Fruit fly (Drosophila melanogaster) whole organism, embryonic: ENCODE results near the gene CG11168.

Experiments used
- Atf-2 ChIP-seq: fragments of 200-800 bp; sonication (Bioruptor generic); optimal IDR thresholded peaks from 2 replicates; lab custom pipeline; 2016; ENCODE audit warnings: missing biosample characterization, missing genetic modification characterization
- Awh ChIP-seq: fragments of 200-800 bp; sonication (Bioruptor generic); IDR thresholded peaks from 2 replicates; pipeline ENCODE4, ENCODE4 v1.3.6; 2022; ENCODE audit warnings: missing biosample characterization, missing genetic modification characterization
- B-H2 ChIP-seq: fragments of 200-800 bp; sonication (Bioruptor generic); optimal IDR thresholded peaks from 2 replicates; lab custom pipeline; 2018; ENCODE audit warnings: missing biosample characterization, mild to moderate bottlenecking, missing genetic modification characterization
- Bdp1 ChIP-seq: fragments of 200-800 bp; sonication (Bioruptor generic); optimal IDR thresholded peaks from 3 replicates; lab custom pipeline; 2016; ENCODE audit warnings: missing biosample characterization, missing genetic modification characterization
- CG12391 ChIP-seq: fragments of 200-800 bp; sonication (Bioruptor generic); optimal IDR thresholded peaks from 3 replicates; lab custom pipeline; 2018; ENCODE audit warnings: missing biosample characterization, mild to moderate bottlenecking, missing genetic modification characterization, moderate library complexity
- CG14710 ChIP-seq: fragments of 200-800 bp; sonication (Bioruptor generic); optimal IDR thresholded peaks from 3 replicates; lab custom pipeline; 2019; ENCODE audit warnings: missing biosample characterization, mild to moderate bottlenecking, missing genetic modification characterization, moderate library complexity
- CG15269 ChIP-seq: fragments of 200-800 bp; sonication (Bioruptor generic); optimal IDR thresholded peaks from 2 replicates; lab custom pipeline; 2018; ENCODE audit warnings: missing biosample characterization, mild to moderate bottlenecking, missing genetic modification characterization, moderate library complexity
- CG15479 ChIP-seq: fragments of 200-800 bp; sonication (Bioruptor generic); optimal IDR thresholded peaks from 3 replicates; lab custom pipeline; 2019; ENCODE audit warnings: missing biosample characterization, mild to moderate bottlenecking, missing genetic modification characterization, moderate library complexity
- CG1602 ChIP-seq: fragments of 200-800 bp; sonication (Bioruptor generic); optimal IDR thresholded peaks from 3 replicates; lab custom pipeline; 2016; ENCODE audit warnings: missing biosample characterization, missing genetic modification characterization
- CG1603 ChIP-seq: fragments of 200-800 bp; sonication (Bioruptor generic); optimal IDR thresholded peaks from 2 replicates; lab custom pipeline; 2019; ENCODE audit warnings: missing biosample characterization, mild to moderate bottlenecking, missing genetic modification characterization, moderate library complexity
- CG18262 ChIP-seq: fragments of 200-800 bp; optimal IDR thresholded peaks from 3 replicates; lab custom pipeline; 2019; ENCODE audit warnings: missing biosample characterization, mild to moderate bottlenecking, missing genetic modification characterization, moderate library complexity
- CG4730 ChIP-seq: fragments of 200-800 bp; sonication (Bioruptor generic); IDR thresholded peaks from 2 replicates; pipeline ENCODE4 v1.3.6; 2022; ENCODE audit warnings: missing biosample characterization, missing genetic modification characterization
- CG5180 ChIP-seq: fragments of 200-800 bp; sonication (Bioruptor generic); optimal IDR thresholded peaks from 3 replicates; lab custom pipeline; 2017; ENCODE audit warnings: missing biosample characterization, missing genetic modification characterization, mild to moderate bottlenecking, moderate library complexity, missing genetic modification reagents
- CG5245 ChIP-seq: fragments of 200-800 bp; sonication (Bioruptor generic); optimal IDR thresholded peaks from 3 replicates; lab custom pipeline; 2016; ENCODE audit warnings: missing biosample characterization, missing genetic modification characterization
- CG6254 ChIP-seq: fragments of 200-800 bp; sonication (Bioruptor generic); optimal IDR thresholded peaks from 3 replicates; lab custom pipeline; 2017; ENCODE audit warnings: mild to moderate bottlenecking, missing biosample characterization, missing genetic modification reagents, missing genetic modification characterization
- CG6272 ChIP-seq: fragments of 200-800 bp; sonication (Bioruptor generic); IDR thresholded peaks from 2 replicates; pipeline ENCODE4 v1.3.6; 2022; ENCODE audit warnings: missing biosample characterization, missing genetic modification characterization
- CG9727 ChIP-seq: fragments of 200-800 bp; sonication (Bioruptor generic); optimal IDR thresholded peaks from 3 replicates; lab custom pipeline; 2017; ENCODE audit warnings: missing biosample characterization, mild to moderate bottlenecking, missing genetic modification characterization
- Dbx ChIP-seq: fragments of 200-800 bp; sonication (Bioruptor generic); IDR thresholded peaks from 3 replicates; pipeline ENCODE4 v1.3.6; 2022; ENCODE audit warnings: missing biosample characterization, missing genetic modification characterization
- ERR ChIP-seq: fragments of 200-800 bp; sonication (Bioruptor generic); optimal IDR thresholded peaks from 2 replicates; lab custom pipeline; 2016; ENCODE audit warnings: missing biosample characterization, missing genetic modification characterization
- Gug ChIP-seq: fragments of 200-800 bp; sonication (Bioruptor generic); IDR thresholded peaks from 4 replicates; pipeline ENCODE4 v1.3.6; 2022; ENCODE audit warnings: missing biosample characterization, missing genetic modification characterization
- H15 ChIP-seq: fragments of 200-800 bp; sonication (Bioruptor generic); IDR thresholded peaks from 3 replicates; pipeline ENCODE4 v1.3.6; 2022; ENCODE audit warnings: missing biosample characterization, missing genetic modification characterization
- Myb ChIP-seq: fragments of 200-800 bp; sonication (Bioruptor generic); optimal IDR thresholded peaks from 2 replicates; lab custom pipeline; 2016; ENCODE audit warnings: missing biosample characterization, missing genetic modification characterization
- NC2β ChIP-seq: fragments of 200-800 bp; sonication (Bioruptor generic); optimal IDR thresholded peaks from 2 replicates; lab custom pipeline; 2016; ENCODE audit warnings: missing biosample characterization, missing genetic modification characterization
- NFAT ChIP-seq: fragments of 200-800 bp; sonication (Bioruptor generic); IDR thresholded peaks from 2 replicates; pipeline ENCODE4 v1.3.6; 2022; ENCODE audit warnings: missing biosample characterization, missing genetic modification characterization
- Neu2 ChIP-seq: fragments of 200-800 bp; sonication (Bioruptor generic); optimal IDR thresholded peaks from 3 replicates; lab custom pipeline; 2016; ENCODE audit warnings: missing biosample characterization, missing genetic modification characterization, borderline replicate concordance
- Oaz ChIP-seq: fragments of 200-800 bp; sonication (Bioruptor generic); IDR thresholded peaks from 2 replicates; pipeline ENCODE4 v1.3.6; 2022; ENCODE audit warnings: missing biosample characterization, missing genetic modification characterization
- Ravus ChIP-seq: fragments of 200-800 bp; sonication (Bioruptor generic); IDR thresholded peaks from 2 replicates; pipeline ENCODE4 v1.3.6; 2022; ENCODE audit warnings: missing biosample characterization, missing genetic modification characterization
- abd-A ChIP-seq: fragments of 200-800 bp; sonication (Bioruptor generic); optimal IDR thresholded peaks from 3 replicates; lab custom pipeline; 2019; ENCODE audit warnings: missing biosample characterization, mild to moderate bottlenecking, missing genetic modification characterization, moderate library complexity
- ac ChIP-seq: fragments of 200-800 bp; sonication (Bioruptor generic); optimal IDR thresholded peaks from 3 replicates; lab custom pipeline; 2017; ENCODE audit warnings: missing biosample characterization, mild to moderate bottlenecking, missing genetic modification characterization
- ara ChIP-seq: fragments of 200-800 bp; sonication (Bioruptor generic); IDR thresholded peaks from 2 replicates; pipeline ENCODE4 v1.3.6; 2022; ENCODE audit warnings: missing biosample characterization, missing genetic modification characterization
- bcd ChIP-seq: fragments of 200-800 bp; sonication (Bioruptor generic); optimal IDR thresholded peaks from 2 replicates; lab custom pipeline; 2017; ENCODE audit warnings: missing biosample characterization, mild to moderate bottlenecking, missing genetic modification characterization
- btn ChIP-seq: fragments of 200-800 bp; sonication (Bioruptor generic); optimal IDR thresholded peaks from 2 replicates; lab custom pipeline; 2016; ENCODE audit warnings: missing biosample characterization, missing genetic modification characterization
- cad ChIP-seq: fragments of >200 bp; optimal IDR thresholded peaks from 2 replicates; lab custom pipeline; 2017; ENCODE audit warnings: missing biosample characterization, missing genetic modification characterization
- dm ChIP-seq: fragments of 200-800 bp; sonication (Bioruptor generic); optimal IDR thresholded peaks from 3 replicates; lab custom pipeline; 2016; ENCODE audit warnings: missing biosample characterization, missing genetic modification characterization
- dmrt99B ChIP-seq: fragments of 200-800 bp; sonication (Bioruptor generic); optimal IDR thresholded peaks from 2 replicates; lab custom pipeline; 2018; ENCODE audit warnings: missing biosample characterization, mild to moderate bottlenecking, missing genetic modification characterization, moderate library complexity
- fd102C ChIP-seq: fragments of 200-800 bp; sonication (Bioruptor generic); optimal IDR thresholded peaks from 2 replicates; lab custom pipeline; 2018; ENCODE audit warnings: missing biosample characterization, mild to moderate bottlenecking, missing genetic modification characterization, moderate library complexity
- gt ChIP-seq: fragments of 200-800 bp; sonication (Bioruptor generic); IDR thresholded peaks from 2 replicates; pipeline ENCODE4 v1.3.6; 2022; ENCODE audit warnings: missing biosample characterization, missing genetic modification characterization
- lbe ChIP-seq: fragments of 200-800 bp; sonication (Bioruptor generic); optimal IDR thresholded peaks from 2 replicates; lab custom pipeline; 2016; ENCODE audit warnings: missing biosample characterization, mild to moderate bottlenecking, missing genetic modification characterization
- onecut ChIP-seq: fragments of 200-800 bp; sonication (Bioruptor generic); IDR thresholded peaks from 2 replicates; pipeline ENCODE4 v1.3.6; 2022; ENCODE audit warnings: missing biosample characterization, missing genetic modification characterization
- pan ChIP-seq, 4 experiments: fragments of >200 bp in 3 of 4; fragments of 200-800 bp in 1 of 4; sonication (Bioruptor generic) in 1 of 4; optimal IDR thresholded peaks in 3 of 4; IDR thresholded peaks in 1 of 4; 2 replicates each; pipeline versions ENCODE4 v1.3.6 to Lab custom; 2017 to 2022; ENCODE audit warnings: missing biosample characterization in 2 of 4, missing genetic modification characterization in 2 of 4, mixed read lengths in 1 of 4
- prd ChIP-seq, 3 experiments: fragments of >200 bp in 2 of 3; fragments of 200-800 bp in 1 of 3; sonication (Bioruptor generic) in 1 of 3; optimal IDR thresholded peaks in 2 of 3; IDR thresholded peaks in 1 of 3; 2 replicates in 2 of 3; 3 replicates in 1 of 3; pipeline versions ENCODE4 v1.3.6 to Lab custom; 2017 to 2022; ENCODE audit warnings: missing biosample characterization in 1 of 3, missing genetic modification characterization in 1 of 3
- pros ChIP-seq: fragments of 200-800 bp; sonication (Bioruptor generic); optimal IDR thresholded peaks from 3 replicates; lab custom pipeline; 2019; ENCODE audit warnings: missing biosample characterization, mild to moderate bottlenecking, missing genetic modification characterization, moderate library complexity
- ro ChIP-seq: fragments of 200-800 bp; sonication (Bioruptor generic); IDR thresholded peaks from 2 replicates; pipeline ENCODE4 v1.3.6; 2022; ENCODE audit warnings: missing biosample characterization, missing genetic modification characterization
- salm ChIP-seq: fragments of 200-800 bp; sonication (Bioruptor generic); optimal IDR thresholded peaks from 2 replicates; lab custom pipeline; 2018; ENCODE audit warnings: missing biosample characterization, mild to moderate bottlenecking, missing genetic modification characterization
- shn ChIP-seq: fragments of 200-800 bp; sonication (Bioruptor generic); optimal IDR thresholded peaks from 3 replicates; lab custom pipeline; 2016; ENCODE audit warnings: missing biosample characterization, missing genetic modification characterization
- sim ChIP-seq: fragments of 200-800 bp; sonication (Bioruptor generic); IDR thresholded peaks from 2 replicates; pipeline ENCODE4 v1.3.6; 2022; ENCODE audit warnings: missing biosample characterization, missing genetic modification characterization
- sqz ChIP-seq: fragments of 200-800 bp; sonication (Bioruptor generic); optimal IDR thresholded peaks from 3 replicates; lab custom pipeline; 2018; ENCODE audit warnings: missing biosample characterization, mild to moderate bottlenecking, missing genetic modification characterization
- tna ChIP-seq: fragments of 200-800 bp; sonication (Bioruptor generic); IDR thresholded peaks from 2 replicates; pipeline ENCODE4 v1.3.6; 2022; ENCODE audit warnings: missing biosample characterization, missing genetic modification characterization; ENCODE audit not compliant: partially characterized antibody
- twi ChIP-seq: fragments of 200-800 bp; optimal IDR thresholded peaks from 2 replicates; lab custom pipeline; 2019; ENCODE audit warnings: missing biosample characterization, mild to moderate bottlenecking, missing genetic modification characterization, moderate library complexity

CG11168 gene

DNA sequence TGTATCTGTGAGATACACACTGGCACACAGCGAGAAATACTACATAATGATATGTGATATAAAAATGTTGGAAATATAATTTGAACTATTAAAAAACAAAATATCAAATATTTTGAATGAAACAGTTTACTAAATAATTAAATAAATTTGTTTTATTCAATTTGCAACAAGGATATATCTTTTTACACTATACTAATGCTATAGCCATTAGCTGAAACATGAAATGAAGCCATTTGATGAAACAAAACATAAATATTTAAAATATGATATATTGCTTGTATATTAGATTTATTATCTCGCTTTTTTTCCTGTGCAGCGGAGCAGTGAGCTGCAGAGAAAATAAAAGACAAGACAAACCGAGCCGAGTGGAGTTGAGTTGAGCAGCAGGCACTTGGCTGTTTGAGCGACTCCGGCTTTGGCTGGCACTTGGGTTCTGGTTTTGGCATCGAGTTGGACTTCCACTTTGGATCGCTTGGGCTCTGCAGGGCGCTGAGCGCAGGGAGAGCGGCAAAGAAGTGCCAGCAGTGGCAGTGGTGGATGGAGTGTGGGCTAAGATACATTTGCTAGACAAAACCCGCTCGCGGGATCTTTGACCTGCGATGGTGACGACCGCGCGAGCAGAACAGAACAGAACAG is 24.5 kb upstream of the CG11168 start (continued):
- TF ChIP-seq CG4730 (GFP tag; lab: Robert Waterston, UW) = peak; percentile 64
- 0 out of 3 replicates have a peak, but pooled peaks have one; percentile 53 for TF ChIP-seq Dbx
- TF ChIP-seq Neu2 (GFP tag; lab: Kevin White, UChicago) = no peak
- no peak for TF ChIP-seq Myb (GFP tag; lab: Kevin White, UChicago)
- TF ChIP-seq CG6254 (GFP tag; lab: Kevin White, UChicago) = peak; percentile 57
- peak; percentile 44 for TF ChIP-seq onecut
- TF ChIP-seq CG18262 (tag; lab: Kevin White, UChicago) = peak; percentile 97
- TF ChIP-seq bcd (GFP tag; lab: Kevin White, UChicago) = peak; percentile 80
- no peak for TF ChIP-seq CG5245 (GFP tag; lab: Kevin White, UChicago)
- TF ChIP-seq B-H2 = no peak
- no peak for TF ChIP-seq Gug (GFP tag; lab: Robert Waterston, UW)
- TF ChIP-seq ac = peak; percentile 6
- no peak for TF ChIP-seq ERR (GFP tag; lab: Kevin White, UChicago)
- no peak for TF ChIP-seq Atf-2 (GFP tag; lab: Kevin White, UChicago)
- peak; percentile 93 for TF ChIP-seq CG9727 (GFP tag; lab: Kevin White, UChicago)
- no peak for TF ChIP-seq fd102C (GFP tag; lab: Kevin White, UChicago)
- no peak for TF ChIP-seq NC2β (GFP tag; lab: Kevin White, UChicago)
- no peak for TF ChIP-seq NFAT (GFP tag; lab: Robert Waterston, UW)
- no peak for TF ChIP-seq btn (GFP tag; lab: Kevin White, UChicago)
- no peak for TF ChIP-seq twi (tag; lab: Kevin White, UChicago)
- peak; percentile 80 for TF ChIP-seq sqz (GFP tag; lab: Kevin White, UChicago)
- TF ChIP-seq cad (GFP tag; lab: Kevin White, UChicago) = no peak
- TF ChIP-seq CG5180 = peak; percentile 59
- no peak for TF ChIP-seq CG6272 (GFP tag; lab: Robert Waterston, UW)
- TF ChIP-seq lbe (GFP tag; lab: Kevin White, UChicago) = peak; percentile 46
- no peak for TF ChIP-seq Bdp1
- peak; percentile 47 for TF ChIP-seq pros (GFP tag; lab: Kevin White, UChicago)
- TF ChIP-seq H15 (GFP tag; lab: Robert Waterston, UW) = peak; percentile 28; the same call in 1 of the 3 replicates
- TF ChIP-seq gt (GFP tag; lab: Robert Waterston, UW) = no peak
- peak; percentile 94 for TF ChIP-seq CG14710
- TF ChIP-seq CG1603 = no peak
- TF ChIP-seq dm = no peak
- TF ChIP-seq dmrt99B = peak; percentile 92
- no peak for TF ChIP-seq Oaz (GFP tag; lab: Robert Waterston, UW)
- TF ChIP-seq CG15269 (tag; lab: Kevin White, UChicago) = peak; percentile 86
- peak; percentile 65 for TF ChIP-seq ara (GFP tag; lab: Robert Waterston, UW)
- no peak for TF ChIP-seq shn (GFP tag; lab: Kevin White, UChicago)
- TF ChIP-seq abd-A (tag; lab: Kevin White, UChicago) = no peak
- peak; percentile 60 for TF ChIP-seq CG1602 (GFP tag; lab: Kevin White, UChicago)
- no peak for TF ChIP-seq tna (GFP tag; lab: Robert Waterston, UW)
- no peak; the same call in 1 of the 2 replicates for TF ChIP-seq ro (GFP tag; lab: Robert Waterston, UW)
- TF ChIP-seq sim = no peak
- TF ChIP-seq salm (tag; lab: Kevin White, UChicago) = peak; percentile 79
- peak; percentile 17 for TF ChIP-seq Ravus (GFP tag; lab: Robert Waterston, UW)
- TF ChIP-seq Awh (GFP tag; lab: Robert Waterston, UW) = peak; percentile 36; the same call in 1 of the 2 replicates
- TF ChIP-seq pan (optimal IDR thresholded peaks at IDR 0.05; lab: Kevin White, UChicago) = no peak
- TF ChIP-seq pan (GFP tag; optimal IDR thresholded peaks at IDR 0.05 in 1 of 2, IDR thresholded peaks at IDR 0.05 in 1 of 2) = peak in 1 of 2 experiments; percentile 69
- no peak for TF ChIP-seq CG15479 (GFP tag; lab: Kevin White, UChicago)
- TF ChIP-seq CG12391 (tag; lab: Kevin White, UChicago) = peak; percentile 87
- TF ChIP-seq prd (optimal IDR thresholded peaks at IDR 0.05; lab: Kevin White, UChicago) = no peak
- TF ChIP-seq prd (GFP tag; IDR thresholded peaks at IDR 0.05; lab: Robert Waterston, UW) = peak; percentile 85
